Worm (Caenorhabditis elegans) whole organism, L4/young adult: Measurements from ENCODE around the gene clec-148.

Source experiments
- W03F9.2 ChIP-seq: fragments of 150-350 bp; optimal IDR thresholded peaks from 2 replicates; lab custom pipeline; 2014; ENCODE audit warnings: missing biosample characterization, missing genetic modification characterization
- dao-5 ChIP-seq: sonication (generic microtip); optimal IDR thresholded peaks from 2 replicates; lab custom pipeline; 2016; ENCODE audit warnings: missing genotype, missing genetic modification characterization, moderate library complexity, missing compliant biosample characterization
- him-1 ChIP-seq: sonication (generic microtip); optimal IDR thresholded peaks from 2 replicates; lab custom pipeline; 2016; ENCODE audit warnings: missing genotype, missing genetic modification reagents, missing genetic modification characterization, missing compliant biosample characterization

ce11 chrIII:147570-148076 is 28.0 kb downstream of the clec-148 start, which contains the start of gene sqst-5:
- TF ChIP-seq him-1 (tag; lab: Kevin White, UChicago) (no peak), W03F9.2 (no peak), dao-5 (no peak)
